Worm (Caenorhabditis elegans) whole organism, L2 larva: Measurements from ENCODE around the gene K03H1.7.
A peak's percentile ranks its signal among the peaks of the same experiment; 100 is the strongest.

Experiments
- ama-1 ChIP-seq: fragments of 150-350 bp; optimal IDR thresholded peaks from 2 replicates; lab custom pipeline; 2018; ENCODE audit warnings: inconsistent platforms
- fos-1 ChIP-seq: fragments of 150-350 bp; optimal IDR thresholded peaks from 2 replicates; lab custom pipeline; 2014; ENCODE audit warnings: missing biosample characterization, missing genetic modification characterization
- lin-11 ChIP-seq: fragments of 150-350 bp; sonication (generic microtip); optimal IDR thresholded peaks from 2 replicates; lab custom pipeline; 2014; ENCODE audit warnings: missing biosample characterization, missing genetic modification characterization, inconsistent platforms, mixed read lengths
- lin-39 ChIP-seq: fragments of 150-350 bp; optimal IDR thresholded peaks from 2 replicates; lab custom pipeline; 2014; ENCODE audit warnings: missing biosample characterization, missing genetic modification reagents, missing genetic modification characterization
- mbf-1 ChIP-seq: sonication (generic microtip); optimal IDR thresholded peaks from 2 replicates; lab custom pipeline; 2017; ENCODE audit warnings: missing biosample characterization, missing genetic modification characterization
- nhr-12 ChIP-seq: fragments of 150-350 bp; optimal IDR thresholded peaks from 2 replicates; lab custom pipeline; 2014; ENCODE audit warnings: missing biosample characterization, missing genetic modification characterization
- nhr-129 ChIP-seq: fragments of 150-350 bp; optimal IDR thresholded peaks from 2 replicates; lab custom pipeline; 2014; ENCODE audit warnings: missing biosample characterization, missing genetic modification characterization
- nhr-25 ChIP-seq: fragments of 150-350 bp; sonication (generic microtip); optimal IDR thresholded peaks from 3 replicates; lab custom pipeline; 2014; ENCODE audit warnings: missing biosample characterization, missing genetic modification characterization
- nhr-77 ChIP-seq: fragments of 150-350 bp; optimal IDR thresholded peaks from 2 replicates; lab custom pipeline; 2014; ENCODE audit warnings: missing biosample characterization, missing genetic modification characterization
- unc-39 ChIP-seq: fragments of 150-350 bp; optimal IDR thresholded peaks from 2 replicates; lab custom pipeline; 2014; ENCODE audit warnings: missing biosample characterization, missing genetic modification characterization
- zag-1 ChIP-seq: fragments of 150-350 bp; optimal IDR thresholded peaks from 2 replicates; lab custom pipeline; 2014; ENCODE audit warnings: missing biosample characterization, missing genetic modification characterization
- ztf-11 ChIP-seq: sonication (generic microtip); optimal IDR thresholded peaks from 2 replicates; lab custom pipeline; 2017; ENCODE audit warnings: missing biosample characterization, missing genetic modification characterization

ce11 chrIII:9930406-9930805 is 16.8 kb upstream of the K03H1.7 start:
- no peak for TF ChIP-seq zag-1 (tag; lab: Kevin White, UChicago)
- peak; percentile 69 for TF ChIP-seq fos-1 (tag; lab: Kevin White, UChicago)
- no peak for TF ChIP-seq nhr-25 (tag; lab: Kevin White, UChicago)
- TF ChIP-seq lin-11 (tag; lab: Kevin White, UChicago): no peak
- TF ChIP-seq nhr-129 (tag; lab: Kevin White, UChicago): no peak
- TF ChIP-seq lin-39: no peak
- TF ChIP-seq unc-39 (tag; lab: Kevin White, UChicago): no peak
- no peak for TF ChIP-seq nhr-12 (tag; lab: Kevin White, UChicago)
- no peak for TF ChIP-seq mbf-1 (tag; lab: Kevin White, UChicago)
- TF ChIP-seq ztf-11 (tag; lab: Kevin White, UChicago): no peak
- TF ChIP-seq nhr-77 (tag; lab: Kevin White, UChicago): no peak
- TF ChIP-seq ama-1 (lab: Kevin White, UChicago): no peak
